Fruit fly (Drosophila melanogaster): Measurements from ENCODE around the gene Abcd3.

DNA sequence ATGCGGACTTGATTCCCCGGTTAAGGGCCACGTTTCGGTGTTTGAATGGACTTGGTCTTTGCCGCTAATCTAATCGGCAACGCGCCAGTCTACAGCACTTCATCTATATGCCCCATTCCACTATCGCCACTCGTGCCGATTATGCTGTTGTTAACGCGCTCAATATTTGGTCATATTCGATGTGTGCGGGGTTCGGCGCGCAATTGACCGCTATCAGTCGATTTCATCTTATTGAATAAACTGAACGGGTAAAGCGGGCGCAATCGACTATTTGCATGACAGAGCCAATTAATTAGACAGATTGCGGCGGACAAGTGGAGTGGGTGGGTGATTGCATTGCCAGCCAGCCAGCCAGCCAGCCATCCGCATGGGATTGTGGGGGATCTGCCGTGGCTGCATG lies 1.8 kb downstream of the Abcd3 start:
- TF ChIP-seq Pif1B (GFP tag; optimal IDR thresholded peaks at IDR 0.05): no peak
- no peak for TF ChIP-seq CG8301 (tag; optimal IDR thresholded peaks at IDR 0.05)

Data from whole organism, pupa.